ENCODE assay signal across 5 fruit fly cellular contexts in genomic region chr3L:1618116-1618727, dm6.
TF ChIP-seq lines count a peak whose summit lies in the region.

TSS of gene CG13926 (minus strand) at chr3L:1618158.
TSS of gene ABCB7 (plus strand) at chr3L:1618414.
TSS of gene CG33230 (plus strand) at chr3L:1618414.

- TF ChIP-seq CTCF in whole organism, embryonic (GFP tag; optimal IDR thresholded peaks at IDR 0.05; lab: Kevin White, UChicago) = no peak

TF ChIP-seq in whole organism, adult, 20 proteins besides CTCF, POLR2A, EP300 and RAD21 (continues in another document):
- TF ChIP-seq Hr96 (GFP tag; optimal IDR thresholded peaks at IDR 0.05; lab: Kevin White, UChicago) (peak; percentile 63), tj (GFP tag; optimal IDR thresholded peaks at IDR 0.05; lab: Kevin White, UChicago) (peak; percentile 60), CG1620 (GFP tag; optimal IDR thresholded peaks at IDR 0.05; lab: Kevin White, UChicago) (peak; percentile 27), CG7101 (tag; optimal IDR thresholded peaks at IDR 0.05; lab: Kevin White, UChicago) (peak; percentile 25), cnc (optimal IDR thresholded peaks at IDR 0.05; lab: Kevin White, UChicago) (no peak), Crg-1 (GFP tag; optimal IDR thresholded peaks at IDR 0.05; lab: Kevin White, UChicago) (peak; percentile 18), CG5204 (GFP tag; optimal IDR thresholded peaks at IDR 0.05; lab: Kevin White, UChicago) (peak; percentile 45), ovo (GFP tag; optimal IDR thresholded peaks at IDR 0.05; lab: Kevin White, UChicago) (peak; percentile 23), cic (GFP tag; optimal IDR thresholded peaks at IDR 0.05; lab: Kevin White, UChicago) (no peak), Clk (GFP tag; optimal IDR thresholded peaks at IDR 0.05; lab: Kevin White, UChicago) (no peak), CG12768 (GFP tag; optimal IDR thresholded peaks at IDR 0.05; lab: Kevin White, UChicago) (peak; percentile 48), CG33017 (tag; optimal IDR thresholded peaks at IDR 0.05; lab: Kevin White, UChicago) (no peak), toe (GFP tag; optimal IDR thresholded peaks at IDR 0.05; lab: Kevin White, UChicago) (peak; percentile 24), CG11617 (GFP tag; optimal IDR thresholded peaks at IDR 0.05; lab: Kevin White, UChicago) (peak; percentile 66), CG14711 (tag; optimal IDR thresholded peaks at IDR 0.05; lab: Kevin White, UChicago) (peak; percentile 55), pad (GFP tag; optimal IDR thresholded peaks at IDR 0.05; lab: Kevin White, UChicago) (peak; percentile 10), Mnt (GFP tag; optimal IDR thresholded peaks at IDR 0.05; lab: Kevin White, UChicago) (peak; percentile 70), bab1 (GFP tag; optimal IDR thresholded peaks at IDR 0.05; lab: Kevin White, UChicago) (peak; percentile 67)

TF ChIP-seq in whole organism, embryonic, 481 proteins besides CTCF, POLR2A, EP300 and RAD21 (continues in another document):
- TF ChIP-seq tap (tag; optimal IDR thresholded peaks at IDR 0.05; lab: Kevin White, UChicago) = no peak
- peak; percentile 60 for TF ChIP-seq sug (tag; optimal IDR thresholded peaks at IDR 0.05; lab: Kevin White, UChicago)
- no peak for TF ChIP-seq Nf-YB (GFP tag; optimal IDR thresholded peaks at IDR 0.05; lab: Kevin White, UChicago)
- no peak for TF ChIP-seq stc (GFP tag; IDR thresholded peaks at IDR 0.05; lab: Robert Waterston, UW)
- no peak for TF ChIP-seq danr (GFP tag; IDR thresholded peaks at IDR 0.05; lab: Robert Waterston, UW)
- TF ChIP-seq Mes4 (GFP tag; optimal IDR thresholded peaks at IDR 0.05; lab: Kevin White, UChicago) = no peak
- TF ChIP-seq nom (GFP tag; optimal IDR thresholded peaks at IDR 0.05; lab: Kevin White, UChicago) = no peak
- TF ChIP-seq CG32532 (GFP tag; IDR thresholded peaks at IDR 0.05; lab: Robert Waterston, UW) = no peak; the same call in 1 of the 2 replicates
- TF ChIP-seq tll (GFP tag; optimal IDR thresholded peaks at IDR 0.05; lab: Kevin White, UChicago) = no peak
- no peak for TF ChIP-seq CG32767 (GFP tag; IDR thresholded peaks at IDR 0.05; lab: Robert Waterston, UW)
- no peak for TF ChIP-seq lmd (GFP tag; IDR thresholded peaks at IDR 0.05; lab: Robert Waterston, UW)
- TF ChIP-seq PHDP (tag; optimal IDR thresholded peaks at IDR 0.05; lab: Kevin White, UChicago) = no peak
- TF ChIP-seq CG17568 (GFP tag; optimal IDR thresholded peaks at IDR 0.05; lab: Kevin White, UChicago) = no peak
- no peak; the same call in 1 of the 2 replicates for TF ChIP-seq Ptx1 (GFP tag; IDR thresholded peaks at IDR 0.05; lab: Robert Waterston, UW)
- TF ChIP-seq GATAe (GFP tag; conservative IDR thresholded peaks at IDR 0.05; lab: Robert Waterston, UW) = no peak
- peak; percentile 8 for TF ChIP-seq az2 (GFP tag; optimal IDR thresholded peaks at IDR 0.05; lab: Kevin White, UChicago)
- TF ChIP-seq Doc2 (GFP tag; IDR thresholded peaks at IDR 0.05; lab: Robert Waterston, UW) = no peak
- TF ChIP-seq Ravus (GFP tag; IDR thresholded peaks at IDR 0.05; lab: Robert Waterston, UW) = no peak
- no peak for TF ChIP-seq CG3065 (GFP tag; optimal IDR thresholded peaks at IDR 0.05; lab: Kevin White, UChicago)

TF ChIP-seq in whole organism, prepupa, 60 proteins besides CTCF, POLR2A, EP300 and RAD21 (continues in another document):
- peak; percentile 31 for TF ChIP-seq lz (GFP tag; optimal IDR thresholded peaks at IDR 0.05; lab: Kevin White, UChicago)
- peak; percentile 84 for TF ChIP-seq svp (GFP tag; lab: Kevin White, UChicago)
- TF ChIP-seq Smox (GFP tag; optimal IDR thresholded peaks at IDR 0.05; lab: Kevin White, UChicago) = peak; percentile 23
- TF ChIP-seq CG31627 (GFP tag; optimal IDR thresholded peaks at IDR 0.05; lab: Kevin White, UChicago) = peak; percentile 10
- TF ChIP-seq CG6854 (GFP tag; optimal IDR thresholded peaks at IDR 0.05; lab: Kevin White, UChicago) = peak; percentile 11
- peak; percentile 44 for TF ChIP-seq CG11902 (GFP tag; optimal IDR thresholded peaks at IDR 0.05; lab: Kevin White, UChicago)
- TF ChIP-seq vri (GFP tag; optimal IDR thresholded peaks at IDR 0.05; lab: Kevin White, UChicago) = peak; percentile 77
- no peak for TF ChIP-seq fkh (GFP tag; optimal IDR thresholded peaks at IDR 0.05; lab: Kevin White, UChicago)
- TF ChIP-seq achi (GFP tag; optimal IDR thresholded peaks at IDR 0.05; lab: Kevin White, UChicago) = peak; percentile 27
- TF ChIP-seq Sox14 (GFP tag; optimal IDR thresholded peaks at IDR 0.05; lab: Kevin White, UChicago) = peak; percentile 47
- no peak for TF ChIP-seq CG34406 (GFP tag; optimal IDR thresholded peaks at IDR 0.05; lab: Kevin White, UChicago)
- peak; percentile 49 for TF ChIP-seq cyc (GFP tag; optimal IDR thresholded peaks at IDR 0.05; lab: Kevin White, UChicago)
- no peak for TF ChIP-seq CG10669 (GFP tag; optimal IDR thresholded peaks at IDR 0.05; lab: Kevin White, UChicago)
- TF ChIP-seq CG6163 (GFP tag; IDR thresholded peaks at IDR 0.05; lab: Robert Waterston, UW) = 0 out of 3 replicates have a peak, but pooled peaks have one; percentile 28
- TF ChIP-seq ss (GFP tag; optimal IDR thresholded peaks at IDR 0.05; lab: Kevin White, UChicago) = peak in 1 of 2 experiments; percentile 36
- no peak for TF ChIP-seq CG10631 (GFP tag; optimal IDR thresholded peaks at IDR 0.05; lab: Kevin White, UChicago)
- TF ChIP-seq Hr39 (GFP tag; optimal IDR thresholded peaks at IDR 0.05; lab: Kevin White, UChicago) = peak; percentile 57
- TF ChIP-seq Eip75B (GFP tag; optimal IDR thresholded peaks at IDR 0.05; lab: Kevin White, UChicago) = peak; percentile 45
- TF ChIP-seq CG8319 (GFP tag; optimal IDR thresholded peaks at IDR 0.05; lab: Kevin White, UChicago) = no peak

TF ChIP-seq in whole organism, pupa, 21 proteins besides CTCF, POLR2A, EP300 and RAD21:
- no peak for TF ChIP-seq CG4496 (GFP tag; IDR thresholded peaks at IDR 0.05; lab: Robert Waterston, UW)
- TF ChIP-seq D1 (tag; optimal IDR thresholded peaks at IDR 0.05; lab: Kevin White, UChicago) = no peak
- no peak for TF ChIP-seq gl (tag; optimal IDR thresholded peaks at IDR 0.05; lab: Kevin White, UChicago)
- no peak for TF ChIP-seq CG9948 (tag; optimal IDR thresholded peaks at IDR 0.05; lab: Kevin White, UChicago)
- TF ChIP-seq CG8301 (tag; optimal IDR thresholded peaks at IDR 0.05; lab: Kevin White, UChicago) = no peak
- TF ChIP-seq CG12605 (GFP tag; IDR thresholded peaks at IDR 0.05; lab: Robert Waterston, UW) = no peak
- TF ChIP-seq Pif1A (GFP tag; optimal IDR thresholded peaks at IDR 0.05; lab: Kevin White, UChicago) = no peak
- TF ChIP-seq CG14655 (GFP tag; optimal IDR thresholded peaks at IDR 0.05; lab: Kevin White, UChicago) = no peak
- TF ChIP-seq Ets98B (GFP tag; IDR thresholded peaks at IDR 0.05; lab: Robert Waterston, UW) = 0 out of 2 replicates have a peak, but pooled peaks have one; percentile 17
- TF ChIP-seq CG34367 (tag; optimal IDR thresholded peaks at IDR 0.05; lab: Kevin White, UChicago) = no peak
- TF ChIP-seq EcR (GFP tag; optimal IDR thresholded peaks at IDR 0.05; lab: Kevin White, UChicago) = no peak
- peak; percentile 6 for TF ChIP-seq CG15710 (tag; optimal IDR thresholded peaks at IDR 0.05; lab: Kevin White, UChicago)
- TF ChIP-seq Pif1B (GFP tag; optimal IDR thresholded peaks at IDR 0.05; lab: Kevin White, UChicago) = no peak
- no peak for TF ChIP-seq rn (GFP tag; IDR thresholded peaks at IDR 0.05; lab: Robert Waterston, UW)
- no peak for TF ChIP-seq Snoo (tag; optimal IDR thresholded peaks at IDR 0.05; lab: Kevin White, UChicago)
- peak; percentile 23 for TF ChIP-seq CG8159 (tag; optimal IDR thresholded peaks at IDR 0.05; lab: Kevin White, UChicago)

TF ChIP-seq in whole organism, wandering third instar larva, 38 proteins besides CTCF, POLR2A, EP300 and RAD21 (continues in another document):
- no peak for TF ChIP-seq pan (optimal IDR thresholded peaks at IDR 0.05; lab: Kevin White, UChicago)
- TF ChIP-seq Abd-B (GFP tag; optimal IDR thresholded peaks at IDR 0.05; lab: Kevin White, UChicago) = no peak
- TF ChIP-seq CG32264 (GFP tag; optimal IDR thresholded peaks at IDR 0.05; lab: Kevin White, UChicago) = no peak
- TF ChIP-seq jim (GFP tag; optimal IDR thresholded peaks at IDR 0.05; lab: Kevin White, UChicago) = no peak
- TF ChIP-seq dl (GFP tag; optimal IDR thresholded peaks at IDR 0.05; lab: Kevin White, UChicago; ENCODE audit: insufficient read depth in 1 of 2, partially characterized antibody in 2 of 2) = no peak
- TF ChIP-seq Rel (GFP tag; optimal IDR thresholded peaks at IDR 0.05; lab: Kevin White, UChicago) = no peak
- peak; percentile 35 for TF ChIP-seq Rel (tag; optimal IDR thresholded peaks at IDR 0.05; lab: Kevin White, UChicago)
- peak; percentile 64 for TF ChIP-seq h (GFP tag; optimal IDR thresholded peaks at IDR 0.05; lab: Kevin White, UChicago)
- TF ChIP-seq Dfd (GFP tag; optimal IDR thresholded peaks at IDR 0.05; lab: Kevin White, UChicago) = no peak
- TF ChIP-seq GATAd (GFP tag; optimal IDR thresholded peaks at IDR 0.05; lab: Kevin White, UChicago) = no peak
- TF ChIP-seq CG9705 (GFP tag; optimal IDR thresholded peaks at IDR 0.05; lab: Kevin White, UChicago) = no peak
- no peak for TF ChIP-seq CrebA (GFP tag; optimal IDR thresholded peaks at IDR 0.05; lab: Kevin White, UChicago; ENCODE audit: borderline replicate concordance)
- TF ChIP-seq Myc (optimal IDR thresholded peaks at IDR 0.05; lab: Kevin White, UChicago) = peak; percentile 88
- TF ChIP-seq woc (GFP tag; optimal IDR thresholded peaks at IDR 0.05; lab: Kevin White, UChicago) = peak; percentile 88
- no peak for TF ChIP-seq sv (GFP tag; optimal IDR thresholded peaks at IDR 0.05; lab: Kevin White, UChicago)
- no peak for TF ChIP-seq tai (GFP tag; optimal IDR thresholded peaks at IDR 0.05; lab: Kevin White, UChicago)
- peak; percentile 58 for TF ChIP-seq fru (GFP tag; optimal IDR thresholded peaks at IDR 0.05; lab: Kevin White, UChicago)
- peak; percentile 46 for TF ChIP-seq OdsH (GFP tag; optimal IDR thresholded peaks at IDR 0.05; lab: Kevin White, UChicago)
- TF ChIP-seq usp (GFP tag; optimal IDR thresholded peaks at IDR 0.05; lab: Kevin White, UChicago) = no peak
- no peak for TF ChIP-seq lola (GFP tag; optimal IDR thresholded peaks at IDR 0.05; lab: Kevin White, UChicago)
- no peak for TF ChIP-seq Vsx2 (GFP tag; optimal IDR thresholded peaks at IDR 0.05; lab: Kevin White, UChicago; ENCODE audit: partially characterized antibody)
- TF ChIP-seq HLH106 (tag; optimal IDR thresholded peaks at IDR 0.05; lab: Kevin White, UChicago) = peak; percentile 59
- no peak for TF ChIP-seq Hr78 (GFP tag; optimal IDR thresholded peaks at IDR 0.05; lab: Kevin White, UChicago)
- TF ChIP-seq N (GFP tag; optimal IDR thresholded peaks at IDR 0.05; lab: Kevin White, UChicago) = no peak
- peak in 1 of 2 experiments; percentile 66 for TF ChIP-seq foxo (GFP tag; optimal IDR thresholded peaks at IDR 0.05; lab: Kevin White, UChicago)
- TF ChIP-seq Sp1 (GFP tag; optimal IDR thresholded peaks at IDR 0.05; lab: Kevin White, UChicago) = peak; percentile 31
- no peak for TF ChIP-seq Jra (GFP tag; optimal IDR thresholded peaks at IDR 0.05; lab: Kevin White, UChicago)
- TF ChIP-seq Hnf4 (GFP tag; optimal IDR thresholded peaks at IDR 0.05; lab: Kevin White, UChicago) = no peak
- peak; percentile 46 for TF ChIP-seq rgr (GFP tag; optimal IDR thresholded peaks at IDR 0.05; lab: Kevin White, UChicago)
- peak; percentile 8 for TF ChIP-seq br (GFP tag; optimal IDR thresholded peaks at IDR 0.05; lab: Kevin White, UChicago)
